Fruit fly (Drosophila melanogaster) S2 (cell line): Measurements from ENCODE around the gene Muc14A.

ENCODE experiments used
- CG8478 ChIP-seq: fragments of >200 bp; optimal IDR thresholded peaks from 2 replicates; lab custom pipeline; 2018
- CTCF ChIP-seq, 2 experiments: fragments of >200 bp; optimal IDR thresholded peaks; 2 replicates each; lab custom pipeline; 2018

Muc14A gene

DNA sequence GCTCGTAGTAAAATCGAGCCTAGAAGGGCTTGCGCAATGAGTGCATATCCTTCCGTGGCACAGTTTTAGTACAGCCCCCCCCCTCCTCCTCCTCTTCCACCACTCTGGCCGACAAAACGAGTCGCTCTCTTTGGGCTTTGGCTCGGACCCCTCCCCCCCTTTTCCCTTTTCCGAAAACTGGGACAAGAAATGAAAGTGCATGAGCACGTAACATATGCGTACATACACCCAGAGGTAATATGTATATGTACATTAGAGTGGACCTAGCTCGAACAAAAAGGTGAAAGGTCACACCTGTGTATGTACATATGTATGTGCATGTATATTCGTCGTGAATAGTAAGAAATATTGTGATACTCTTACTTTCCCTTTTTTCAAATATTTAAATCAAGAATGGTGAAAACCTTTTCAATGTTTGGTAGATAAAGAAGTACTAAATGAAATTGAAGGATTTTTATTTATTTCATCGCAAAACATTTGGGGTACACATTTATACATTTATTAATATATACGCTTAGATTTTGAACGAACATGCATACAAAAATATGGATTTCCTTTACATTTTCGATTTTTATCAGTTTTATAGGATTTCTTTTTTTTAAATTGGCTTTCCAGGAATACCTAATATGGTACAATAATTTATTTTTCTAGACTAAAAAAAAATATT, 83.8 kb downstream of the Muc14A start:
- TF ChIP-seq CTCF (optimal IDR thresholded peaks at IDR 0.05; lab: Kevin White, UChicago), result no peak
- TF ChIP-seq CG8478 (lab: Kevin White, UChicago), result no peak

DNA sequence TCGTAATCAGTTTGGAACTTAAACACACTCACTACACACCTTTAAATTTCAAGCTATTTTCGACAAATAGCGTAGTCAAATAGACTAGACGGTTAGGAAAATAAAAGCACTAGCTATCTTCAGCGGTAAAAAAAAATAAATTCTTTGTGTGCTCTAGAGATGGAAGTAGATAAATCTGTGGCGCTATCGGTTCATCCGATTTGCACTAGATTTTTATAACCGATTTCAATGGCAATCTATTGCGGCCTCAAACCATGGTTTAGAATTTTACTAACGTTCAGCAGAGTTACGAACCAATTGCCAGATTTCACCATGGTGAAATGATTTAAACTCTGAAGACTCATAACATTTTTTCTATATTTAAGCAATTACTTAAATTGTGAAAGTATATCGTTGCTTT, 87.6 kb downstream of the Muc14A start:
- TF ChIP-seq CTCF (optimal IDR thresholded peaks at IDR 0.05; lab: Kevin White, UChicago), result peak; percentile 51 to 71
- TF ChIP-seq CG8478 (lab: Kevin White, UChicago), result no peak

DNA sequence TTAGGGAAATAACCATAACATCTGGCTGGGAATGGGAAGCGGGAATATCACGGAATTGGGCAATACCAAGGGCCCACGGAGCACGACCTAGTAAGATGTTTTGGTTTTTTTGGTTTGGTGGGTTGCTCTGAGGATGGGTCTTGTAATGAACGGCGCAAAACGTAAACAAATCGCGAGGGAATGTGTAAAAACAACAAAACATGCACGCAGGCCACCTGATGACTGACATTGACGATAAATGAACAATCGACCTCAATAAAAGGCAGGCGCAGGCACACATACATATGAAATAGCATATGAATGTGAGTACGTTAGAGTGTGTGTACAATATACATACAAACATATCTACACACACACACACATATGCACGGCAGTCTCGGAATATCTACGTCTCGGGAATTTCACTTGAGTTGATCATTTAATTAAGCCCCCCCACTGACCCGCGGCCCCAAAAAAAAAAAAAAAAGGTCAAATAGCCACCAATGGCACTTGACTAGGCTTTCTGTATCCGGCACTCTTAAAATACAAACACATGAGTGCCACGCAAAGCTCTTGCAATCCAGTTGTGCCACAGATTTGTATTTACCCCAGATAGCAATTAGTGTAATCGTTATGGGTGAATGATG, 91.9 kb downstream of the Muc14A start:
- TF ChIP-seq CG8478 (lab: Kevin White, UChicago) (no peak), CTCF (optimal IDR thresholded peaks at IDR 0.05; lab: Kevin White, UChicago) (no peak)

dm6 chrX:16102338-16103218, 93.7 kb downstream of the Muc14A start:
- no peak for TF ChIP-seq CG8478 (lab: Kevin White, UChicago)

- TF ChIP-seq CTCF (optimal IDR thresholded peaks at IDR 0.05; lab: Kevin White, UChicago) (no peak), CG8478 (lab: Kevin White, UChicago) (no peak)
Observed at dm6 chrX:16103482-16103881, 94.6 kb downstream of the Muc14A start.

dm6 chrX:16104056-16104737, 95.3 kb downstream of the Muc14A start:
- TF ChIP-seq CG8478 (lab: Kevin White, UChicago) (no peak), CTCF (optimal IDR thresholded peaks at IDR 0.05; lab: Kevin White, UChicago) (no peak)

DNA sequence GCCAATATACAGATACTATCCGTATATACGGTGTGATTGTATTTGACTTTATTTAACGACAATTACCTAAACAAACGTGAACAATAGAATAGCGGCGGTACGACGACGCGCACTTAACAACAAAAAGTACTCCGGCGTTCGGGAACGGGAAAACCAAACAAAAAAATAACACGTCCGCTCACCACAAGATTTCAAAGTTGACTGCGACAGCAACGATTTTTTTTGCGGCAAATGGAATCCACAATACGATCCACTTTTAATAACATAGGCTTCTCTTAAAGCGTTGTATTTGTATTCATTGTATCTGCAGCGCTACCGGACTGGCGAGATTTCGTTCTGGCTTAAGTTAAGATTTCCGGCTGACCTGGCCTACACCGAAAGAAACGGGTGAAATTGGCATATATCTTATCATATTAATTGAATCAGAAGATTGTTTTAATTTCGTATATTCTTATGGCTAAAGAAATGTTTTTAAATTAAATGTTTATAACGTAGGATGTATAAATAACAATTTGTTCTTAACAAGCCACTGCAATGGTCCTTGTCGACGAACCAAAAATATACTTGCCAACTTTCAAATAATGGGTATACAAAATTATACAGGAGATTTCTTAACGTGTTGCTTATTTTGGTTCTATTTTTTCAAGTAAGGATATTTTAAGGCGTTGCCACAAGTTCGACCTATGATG, 96.0 kb downstream of the Muc14A start, which contains the start of the genes CG42353 and CG42354:
Gene CG42353, minus strand, starts transcription at position 209 of the 689 bp plus-strand sequence.
Gene CG42354, minus strand, starts transcription at position 209 of the 689 bp plus-strand sequence.
- TF ChIP-seq CG8478 (lab: Kevin White, UChicago), result no peak
- TF ChIP-seq CTCF (optimal IDR thresholded peaks at IDR 0.05; lab: Kevin White, UChicago), result peak; percentile 37 to 57

DNA sequence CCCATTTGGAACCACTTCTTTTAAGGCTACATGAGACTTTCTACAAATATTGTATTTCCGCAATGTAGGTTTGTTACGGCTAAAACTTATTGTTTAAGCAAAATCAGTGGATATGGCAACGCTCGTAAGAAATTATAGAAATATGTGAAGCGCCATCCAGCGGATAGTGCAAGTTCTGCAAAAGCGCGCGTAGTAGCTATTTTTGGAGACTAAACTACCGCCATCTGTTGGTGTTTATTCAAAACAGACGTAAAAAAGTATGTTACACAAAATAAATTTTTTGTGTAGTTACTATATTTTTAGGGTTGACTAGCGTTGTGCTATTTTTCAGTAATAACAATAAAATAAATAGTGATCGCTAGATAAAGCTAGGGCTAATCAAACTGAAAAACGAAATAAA, 96.8 kb downstream of the Muc14A start:
- peak; percentile 91 to 96 for TF ChIP-seq CTCF (optimal IDR thresholded peaks at IDR 0.05; lab: Kevin White, UChicago)
- TF ChIP-seq CG8478 (lab: Kevin White, UChicago), result no peak
